Worm (Caenorhabditis elegans) whole organism, L4/young adult: ENCODE measurements around the gene bath-15.

Experiments used
- W03F9.2 ChIP-seq: fragments of 150-350 bp; optimal IDR thresholded peaks from 2 replicates; lab custom pipeline; 2014; ENCODE audit warnings: missing biosample characterization, missing genetic modification characterization
- dao-5 ChIP-seq: sonication (generic microtip); optimal IDR thresholded peaks from 2 replicates; lab custom pipeline; 2016; ENCODE audit warnings: missing genotype, missing genetic modification characterization, moderate library complexity, missing compliant biosample characterization
- him-1 ChIP-seq: sonication (generic microtip); optimal IDR thresholded peaks from 2 replicates; lab custom pipeline; 2016; ENCODE audit warnings: missing genotype, missing genetic modification reagents, missing genetic modification characterization, missing compliant biosample characterization

DNA sequence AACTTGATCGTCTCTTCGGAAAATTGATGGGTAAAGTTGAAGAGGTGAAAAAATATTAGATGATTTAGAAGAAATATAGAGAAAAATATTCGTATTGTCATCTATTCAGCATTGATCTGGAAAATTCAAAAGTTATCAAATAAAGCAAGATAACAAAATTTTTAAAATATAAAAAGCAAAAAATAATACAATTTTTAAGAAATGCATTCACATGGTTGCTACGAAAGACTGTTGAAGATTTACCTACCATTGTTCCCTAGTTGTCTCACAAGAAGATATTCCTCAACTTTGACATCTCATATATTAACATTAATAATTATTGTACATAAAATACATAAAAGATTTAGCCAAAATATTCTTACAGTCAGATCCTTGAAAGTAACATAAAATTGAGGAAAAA is 21.5 kb downstream of the bath-15 start, which contains the start of gene cdh-3:
- TF ChIP-seq W03F9.2 (tag; lab: Kevin White, UChicago) (no peak), him-1 (tag; lab: Kevin White, UChicago) (no peak), dao-5 (tag; lab: Kevin White, UChicago) (no peak)
